Worm (Caenorhabditis elegans) whole organism, L2 larva: ENCODE measurements around the gene tat-3.
A peak's percentile ranks its signal among the peaks of the same experiment; 100 is the strongest.

ENCODE experiments used
- C34F6.9 ChIP-seq: fragments of 150-350 bp; optimal IDR thresholded peaks from 2 replicates; lab custom pipeline; 2014; ENCODE audit warnings: missing biosample characterization, missing genetic modification characterization
- F13H6.1 ChIP-seq: sonication (generic microtip); optimal IDR thresholded peaks from 2 replicates; lab custom pipeline; 2016; ENCODE audit warnings: missing genetic modification characterization, missing compliant biosample characterization
- R02D3.7 ChIP-seq: fragments of 150-350 bp; optimal IDR thresholded peaks from 2 replicates; lab custom pipeline; 2014; ENCODE audit warnings: missing biosample characterization, missing genetic modification characterization
- Y55F3AM.14 ChIP-seq: fragments of 200-800 bp; sonication (Bioruptor generic); optimal IDR thresholded peaks from 2 replicates; lab custom pipeline; 2018; ENCODE audit warnings: mild to moderate bottlenecking, missing genetic modification characterization, missing compliant biosample characterization
- ZK546.5 ChIP-seq: sonication (generic microtip); optimal IDR thresholded peaks from 2 replicates; lab custom pipeline; 2017; ENCODE audit warnings: missing biosample characterization, missing genetic modification characterization
- alr-1 ChIP-seq: fragments of 150-350 bp; optimal IDR thresholded peaks from 2 replicates; lab custom pipeline; 2014; ENCODE audit warnings: missing biosample characterization, missing genetic modification characterization
- aly-2 ChIP-seq: fragments of 150-350 bp; optimal IDR thresholded peaks from 2 replicates; lab custom pipeline; 2014; ENCODE audit warnings: missing biosample characterization, missing genetic modification characterization
- ama-1 ChIP-seq: fragments of 150-350 bp; optimal IDR thresholded peaks from 2 replicates; lab custom pipeline; 2018; ENCODE audit warnings: inconsistent platforms
- blmp-1 ChIP-seq: sonication (generic microtip); optimal IDR thresholded peaks from 2 replicates; lab custom pipeline; 2017; ENCODE audit warnings: missing genetic modification characterization, mild to moderate bottlenecking, missing compliant biosample characterization, antibody characterized with exemption, moderate library complexity; ENCODE audit not compliant: insufficient read depth
- ceh-16 ChIP-seq: fragments of 150-350 bp; optimal IDR thresholded peaks from 2 replicates; lab custom pipeline; 2014; ENCODE audit warnings: missing biosample characterization, missing genetic modification characterization
- ceh-82 ChIP-seq: fragments of 150-350 bp; optimal IDR thresholded peaks from 2 replicates; lab custom pipeline; 2014; ENCODE audit warnings: missing biosample characterization, missing genetic modification characterization
- crh-2 ChIP-seq: sonication (generic microtip); optimal IDR thresholded peaks from 2 replicates; lab custom pipeline; 2017; ENCODE audit warnings: missing biosample characterization, missing genetic modification characterization
- dmd-4 ChIP-seq: sonication (generic microtip); optimal IDR thresholded peaks from 2 replicates; lab custom pipeline; 2017; ENCODE audit warnings: missing biosample characterization, missing genetic modification characterization
- egl-27 ChIP-seq: sonication (generic microtip); optimal IDR thresholded peaks from 3 replicates; lab custom pipeline; 2017; ENCODE audit warnings: missing biosample characterization, missing genetic modification reagents, missing genetic modification characterization
- elt-1 ChIP-seq: fragments of 150-350 bp; optimal IDR thresholded peaks from 2 replicates; lab custom pipeline; 2014; ENCODE audit warnings: missing biosample characterization, missing genetic modification characterization
- elt-3 ChIP-seq: sonication (generic microtip); optimal IDR thresholded peaks from 2 replicates; lab custom pipeline; 2017; ENCODE audit warnings: missing biosample characterization, missing genetic modification characterization
- fos-1 ChIP-seq: fragments of 150-350 bp; optimal IDR thresholded peaks from 2 replicates; lab custom pipeline; 2014; ENCODE audit warnings: missing biosample characterization, missing genetic modification characterization
- gmeb-1 ChIP-seq: fragments of 150-350 bp; optimal IDR thresholded peaks from 2 replicates; lab custom pipeline; 2014; ENCODE audit warnings: missing biosample characterization, missing genetic modification characterization
- lin-11 ChIP-seq: fragments of 150-350 bp; sonication (generic microtip); optimal IDR thresholded peaks from 2 replicates; lab custom pipeline; 2014; ENCODE audit warnings: missing biosample characterization, missing genetic modification characterization, inconsistent platforms, mixed read lengths
- lin-13 ChIP-seq: fragments of 150-350 bp; optimal IDR thresholded peaks from 2 replicates; lab custom pipeline; 2014; ENCODE audit warnings: missing biosample characterization, missing genetic modification reagents, missing genetic modification characterization
- lin-39 ChIP-seq: fragments of 150-350 bp; optimal IDR thresholded peaks from 2 replicates; lab custom pipeline; 2014; ENCODE audit warnings: missing biosample characterization, missing genetic modification reagents, missing genetic modification characterization
- lsy-2 ChIP-seq, 2 experiments: fragments of 150-350 bp in 1 of 2; sonication (generic microtip) in 1 of 2; optimal IDR thresholded peaks; 2 replicates each; lab custom pipeline; 2014 to 2017; ENCODE audit warnings: missing biosample characterization in 2 of 2, missing genetic modification characterization in 2 of 2
- mab-5 ChIP-seq: fragments of 150-350 bp; optimal IDR thresholded peaks from 2 replicates; lab custom pipeline; 2014; ENCODE audit warnings: missing biosample characterization, missing genetic modification characterization
- mbf-1 ChIP-seq: sonication (generic microtip); optimal IDR thresholded peaks from 2 replicates; lab custom pipeline; 2017; ENCODE audit warnings: missing biosample characterization, missing genetic modification characterization
- mdl-1 ChIP-seq, 2 experiments: fragments of 150-350 bp in 1 of 2; sonication (generic microtip) in 1 of 2; optimal IDR thresholded peaks; 2 replicates each; lab custom pipeline; 2017; ENCODE audit warnings: missing biosample characterization in 2 of 2, missing genetic modification characterization in 2 of 2
- nhr-10 ChIP-seq: sonication (generic microtip); optimal IDR thresholded peaks from 2 replicates; lab custom pipeline; 2017; ENCODE audit warnings: missing biosample characterization, missing genetic modification characterization
- nhr-11 ChIP-seq: fragments of 150-350 bp; optimal IDR thresholded peaks from 2 replicates; lab custom pipeline; 2014; ENCODE audit warnings: missing biosample characterization, missing genetic modification characterization
- nhr-12 ChIP-seq: fragments of 150-350 bp; optimal IDR thresholded peaks from 2 replicates; lab custom pipeline; 2014; ENCODE audit warnings: missing biosample characterization, missing genetic modification characterization
- nhr-129 ChIP-seq: fragments of 150-350 bp; optimal IDR thresholded peaks from 2 replicates; lab custom pipeline; 2014; ENCODE audit warnings: missing biosample characterization, missing genetic modification characterization
- nhr-21 ChIP-seq: fragments of 150-350 bp; optimal IDR thresholded peaks from 2 replicates; lab custom pipeline; 2014; ENCODE audit warnings: missing biosample characterization, missing genetic modification characterization
- nhr-23 ChIP-seq: fragments of 150-350 bp; optimal IDR thresholded peaks from 2 replicates; lab custom pipeline; 2014; ENCODE audit warnings: missing biosample characterization, missing genetic modification reagents, missing genetic modification characterization
- nhr-237 ChIP-seq: fragments of 150-350 bp; optimal IDR thresholded peaks from 2 replicates; lab custom pipeline; 2014; ENCODE audit warnings: missing biosample characterization, missing genetic modification characterization
- nhr-25 ChIP-seq: fragments of 150-350 bp; sonication (generic microtip); optimal IDR thresholded peaks from 3 replicates; lab custom pipeline; 2014; ENCODE audit warnings: missing biosample characterization, missing genetic modification characterization
- nhr-6 ChIP-seq: fragments of 150-350 bp; optimal IDR thresholded peaks from 2 replicates; lab custom pipeline; 2014; ENCODE audit warnings: missing biosample characterization, missing genetic modification characterization
- nhr-77 ChIP-seq: fragments of 150-350 bp; optimal IDR thresholded peaks from 2 replicates; lab custom pipeline; 2014; ENCODE audit warnings: missing biosample characterization, missing genetic modification characterization
- peb-1 ChIP-seq: fragments of 150-350 bp; optimal IDR thresholded peaks from 2 replicates; lab custom pipeline; 2014; ENCODE audit warnings: missing biosample characterization, missing genetic modification characterization
- sem-4 ChIP-seq: fragments of 150-350 bp; optimal IDR thresholded peaks from 2 replicates; lab custom pipeline; 2014; ENCODE audit warnings: missing biosample characterization, missing genetic modification reagents, missing genetic modification characterization
- skn-1 ChIP-seq: sonication (generic microtip); optimal IDR thresholded peaks from 2 replicates; lab custom pipeline; 2017; ENCODE audit warnings: missing biosample characterization, missing genetic modification characterization
- sma-3 ChIP-seq: sonication (generic microtip); optimal IDR thresholded peaks from 2 replicates; lab custom pipeline; 2016; ENCODE audit warnings: missing genetic modification reagents, missing genetic modification characterization, missing compliant biosample characterization
- sma-9 ChIP-seq, 2 experiments: fragments of 150-350 bp in 1 of 2; sonication (generic microtip) in 1 of 2; optimal IDR thresholded peaks; 2 replicates each; lab custom pipeline; 2014 to 2016; ENCODE audit warnings: missing genetic modification characterization in 2 of 2, mild to moderate bottlenecking in 1 of 2, missing biosample characterization in 1 of 2, missing compliant biosample characterization in 1 of 2, missing genetic modification reagents in 1 of 2, moderate library complexity in 1 of 2
- snpc-4 ChIP-seq: fragments of 150-350 bp; optimal IDR thresholded peaks from 2 replicates; lab custom pipeline; 2014; ENCODE audit warnings: missing biosample characterization, missing genetic modification characterization
- unc-39 ChIP-seq: fragments of 150-350 bp; optimal IDR thresholded peaks from 2 replicates; lab custom pipeline; 2014; ENCODE audit warnings: missing biosample characterization, missing genetic modification characterization
- unc-55 ChIP-seq: fragments of 150-350 bp; sonication (generic microtip); optimal IDR thresholded peaks from 3 replicates; lab custom pipeline; 2014; ENCODE audit warnings: missing biosample characterization, missing genetic modification reagents, missing genetic modification characterization
- unc-62 ChIP-seq: fragments of 150-350 bp; optimal IDR thresholded peaks from 2 replicates; lab custom pipeline; 2014; ENCODE audit warnings: missing biosample characterization, missing genetic modification reagents, missing genetic modification characterization
- zag-1 ChIP-seq: fragments of 150-350 bp; optimal IDR thresholded peaks from 2 replicates; lab custom pipeline; 2014; ENCODE audit warnings: missing biosample characterization, missing genetic modification characterization
- ztf-1 ChIP-seq: fragments of 200-800 bp; sonication (Bioruptor generic); conservative IDR thresholded peaks from 2 replicates; pipeline ENCODE4 v1.3.6; 2022; ENCODE audit warnings: missing genetic modification characterization, missing compliant biosample characterization
- ztf-11 ChIP-seq: sonication (generic microtip); optimal IDR thresholded peaks from 2 replicates; lab custom pipeline; 2017; ENCODE audit warnings: missing biosample characterization, missing genetic modification characterization
- ztf-4 ChIP-seq: fragments of 150-350 bp; optimal IDR thresholded peaks from 2 replicates; lab custom pipeline; 2014; ENCODE audit warnings: missing biosample characterization, missing genetic modification characterization

Gene tat-3

DNA sequence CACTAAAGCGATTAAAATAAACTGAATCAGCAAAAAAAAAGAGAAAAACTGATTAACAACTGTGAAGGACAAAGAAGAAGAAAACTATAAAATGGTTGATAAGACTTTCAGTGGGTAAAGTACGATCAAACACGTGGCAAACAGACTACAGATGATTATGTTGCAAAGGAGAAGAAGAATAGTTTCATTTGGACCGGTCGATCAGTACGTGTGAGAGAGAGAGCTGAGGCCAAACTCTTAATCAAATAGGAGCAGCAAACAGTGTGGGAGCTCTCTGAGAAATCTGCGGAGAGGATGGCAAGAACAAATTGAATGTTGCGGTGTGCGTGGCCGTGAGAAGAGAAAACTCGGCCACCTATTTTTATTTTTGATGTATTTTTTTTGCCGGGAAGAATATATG, 11.4 kb downstream of the tat-3 start:
- no peak for TF ChIP-seq lin-11 (tag; lab: Kevin White, UChicago)
- TF ChIP-seq alr-1 = no peak
- no peak for TF ChIP-seq ZK546.5
- TF ChIP-seq nhr-12 = no peak
- TF ChIP-seq nhr-129 (tag; lab: Kevin White, UChicago) = peak; percentile 20
- no peak for TF ChIP-seq skn-1 (tag; lab: Kevin White, UChicago)
- no peak for TF ChIP-seq dmd-4 (tag; lab: Kevin White, UChicago)
- no peak for TF ChIP-seq sem-4 (tag; lab: Kevin White, UChicago)
- TF ChIP-seq nhr-23 (tag; lab: Kevin White, UChicago) = no peak
- TF ChIP-seq gmeb-1 (tag; lab: Kevin White, UChicago) = peak; percentile 9
- peak; percentile 50 for TF ChIP-seq F13H6.1 (tag; lab: Kevin White, UChicago)
- peak; percentile 52 for TF ChIP-seq sma-3 (GFP tag; lab: Kevin White, UChicago)
- no peak for TF ChIP-seq Y55F3AM.14 (GFP tag; lab: Kevin White, UChicago)
- peak; percentile 58 for TF ChIP-seq nhr-25
- TF ChIP-seq mab-5 (tag; lab: Kevin White, UChicago) = no peak
- peak; percentile 55 for TF ChIP-seq blmp-1
- TF ChIP-seq ceh-16 (tag; lab: Kevin White, UChicago) = no peak
- TF ChIP-seq C34F6.9 (tag; lab: Kevin White, UChicago) = no peak
- no peak for TF ChIP-seq mbf-1 (tag; lab: Kevin White, UChicago)
- no peak for TF ChIP-seq peb-1 (tag; lab: Kevin White, UChicago)
- no peak for TF ChIP-seq nhr-237 (tag; lab: Kevin White, UChicago)
- no peak for TF ChIP-seq unc-39 (tag; lab: Kevin White, UChicago)
- no peak for TF ChIP-seq ztf-4 (tag; lab: Kevin White, UChicago)
- TF ChIP-seq sma-9 (GFP tag; optimal IDR thresholded peaks at IDR 0.05; lab: Kevin White, UChicago) = peak; percentile 81
- no peak for TF ChIP-seq sma-9 (tag; optimal IDR thresholded peaks at IDR 0.05; lab: Kevin White, UChicago)
- TF ChIP-seq unc-55 (GFP tag; lab: Kevin White, UChicago) = no peak
- TF ChIP-seq ztf-1 (GFP tag; lab: Robert Waterston, UW) = no peak
- no peak for TF ChIP-seq nhr-10
- no peak for TF ChIP-seq snpc-4 (tag; lab: Kevin White, UChicago)
- TF ChIP-seq fos-1 = peak; percentile 61
- TF ChIP-seq elt-1 = no peak
- TF ChIP-seq elt-3 (tag; lab: Kevin White, UChicago) = no peak
- TF ChIP-seq lsy-2 (tag; optimal IDR thresholded peaks at IDR 0.05; lab: Kevin White, UChicago) = no peak
- TF ChIP-seq aly-2 = no peak
- TF ChIP-seq R02D3.7 = no peak
- no peak for TF ChIP-seq ceh-82 (tag; lab: Kevin White, UChicago)
- no peak for TF ChIP-seq lin-39 (tag; lab: Kevin White, UChicago)
- TF ChIP-seq nhr-21 = no peak
- TF ChIP-seq crh-2 (tag; lab: Kevin White, UChicago) = peak; percentile 94
- TF ChIP-seq nhr-77 (tag; lab: Kevin White, UChicago) = no peak
- TF ChIP-seq ama-1 (lab: Kevin White, UChicago) = no peak
- peak; percentile 5 for TF ChIP-seq lin-13 (GFP tag; lab: Kevin White, UChicago)
- no peak for TF ChIP-seq mdl-1 (tag; optimal IDR thresholded peaks at IDR 0.05; lab: Kevin White, UChicago)
- TF ChIP-seq nhr-6 = no peak
- no peak for TF ChIP-seq unc-62 (GFP tag; lab: Kevin White, UChicago)
- TF ChIP-seq nhr-11 (tag; lab: Kevin White, UChicago) = no peak
- no peak for TF ChIP-seq egl-27 (tag; lab: Kevin White, UChicago)
- TF ChIP-seq zag-1 (tag; lab: Kevin White, UChicago) = no peak
- no peak for TF ChIP-seq ztf-11
